Worm (Caenorhabditis elegans): ENCODE measurements around the gene gpa-8.

Gene gpa-8

DNA sequence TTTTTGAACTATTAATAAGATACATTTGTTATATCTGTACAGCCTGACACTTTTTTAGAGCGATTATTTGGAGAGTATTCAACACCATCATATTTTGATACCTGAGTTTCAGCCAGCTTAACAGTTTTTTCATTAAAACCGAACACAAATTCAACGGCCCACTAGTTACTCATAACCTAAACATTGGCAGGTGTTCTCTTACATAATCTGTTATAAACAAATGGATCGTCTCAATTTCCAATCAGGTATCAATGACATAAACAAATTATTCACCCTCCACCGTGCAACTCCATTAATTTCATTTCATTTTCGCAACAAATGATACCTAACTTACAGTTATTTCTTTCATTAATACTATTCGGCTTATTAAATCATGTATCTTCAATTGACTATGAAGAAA lies 29.3 kb downstream of the gpa-8 start, which contains the start of gene cubn-1:
cubn-1 (plus strand) TSS at position 301 of the 400 bp plus-strand sequence.
- TF ChIP-seq nhr-237 (tag; optimal IDR thresholded peaks at IDR 0.05) (no peak), ceh-9 (tag; optimal IDR thresholded peaks at IDR 0.05) (no peak), snpc-4 (tag; optimal IDR thresholded peaks at IDR 0.05) (no peak), jun-1 (tag; optimal IDR thresholded peaks at IDR 0.05) (no peak)

DNA sequence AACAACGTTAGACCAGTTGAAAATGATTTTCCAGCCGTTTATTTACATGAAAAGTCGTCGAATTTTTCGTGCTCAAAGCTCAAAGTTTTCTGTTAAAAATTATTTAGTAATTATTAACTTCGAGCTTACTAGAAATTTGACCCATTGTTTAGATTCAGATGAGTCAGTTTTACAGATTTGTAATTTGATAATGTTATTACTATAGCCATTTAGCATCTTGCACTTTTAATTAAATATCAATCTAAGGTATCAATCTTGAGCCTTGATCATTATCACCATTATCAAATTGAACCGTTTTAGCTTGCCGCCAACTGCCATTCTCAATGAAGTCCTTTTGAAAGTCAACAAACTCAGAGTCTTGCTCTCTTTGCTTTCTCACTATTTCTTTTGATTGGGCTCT lies 30.8 kb downstream of the gpa-8 start, which contains the start of gene ZC116.1:
ZC116.1 (plus strand) TSS at position 301 of the 400 bp plus-strand sequence.
- TF ChIP-seq nhr-67 (tag; optimal IDR thresholded peaks at IDR 0.05) (no peak), elt-1 (tag; optimal IDR thresholded peaks at IDR 0.05) (no peak), R02D3.7 (tag; optimal IDR thresholded peaks at IDR 0.05) (no peak)

DNA sequence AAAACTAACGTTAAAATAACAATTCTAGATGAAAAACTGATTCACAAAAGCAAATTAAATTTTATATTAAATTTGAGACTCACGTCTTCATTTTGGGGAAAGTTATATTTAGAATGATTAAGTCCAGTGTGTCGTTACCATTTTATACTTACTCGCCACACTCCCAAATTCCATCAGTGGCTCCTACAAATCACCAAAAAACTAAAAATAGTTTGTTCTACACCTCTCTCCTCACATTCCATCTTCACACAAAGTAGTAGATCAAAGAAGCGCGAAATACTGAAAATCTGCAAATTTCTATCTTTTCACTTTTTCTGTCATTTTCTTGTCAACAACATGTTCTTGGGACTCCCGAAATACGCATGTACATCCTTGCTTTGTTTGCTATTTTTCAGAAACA lies 31.4 kb downstream of the gpa-8 start, which contains the start of gene ZC116.5:
ZC116.5 (minus strand) TSS at position 101 of the 400 bp plus-strand sequence.
- TF ChIP-seq mml-1 (tag; optimal IDR thresholded peaks at IDR 0.05) = no peak
- TF ChIP-seq nhr-23 (tag; optimal IDR thresholded peaks at IDR 0.05) = no peak
- no peak for TF ChIP-seq tbx-2 (tag; optimal IDR thresholded peaks at IDR 0.05)
- TF ChIP-seq skn-1 (tag; optimal IDR thresholded peaks at IDR 0.05) = no peak
- no peak for TF ChIP-seq nfya-1 (tag; optimal IDR thresholded peaks at IDR 0.05; ENCODE audit: insufficient read depth)
- TF ChIP-seq hmg-11 (tag; optimal IDR thresholded peaks at IDR 0.05) = no peak
- no peak for TF ChIP-seq fkh-10 (GFP tag; optimal IDR thresholded peaks at IDR 0.05)
- TF ChIP-seq zag-1 (tag; optimal IDR thresholded peaks at IDR 0.05) = no peak
- no peak for TF ChIP-seq elt-2 (tag; optimal IDR thresholded peaks at IDR 0.05)
- TF ChIP-seq ceh-9 (tag; optimal IDR thresholded peaks at IDR 0.05) = no peak
- no peak for TF ChIP-seq snpc-4 (tag; optimal IDR thresholded peaks at IDR 0.05)

DNA sequence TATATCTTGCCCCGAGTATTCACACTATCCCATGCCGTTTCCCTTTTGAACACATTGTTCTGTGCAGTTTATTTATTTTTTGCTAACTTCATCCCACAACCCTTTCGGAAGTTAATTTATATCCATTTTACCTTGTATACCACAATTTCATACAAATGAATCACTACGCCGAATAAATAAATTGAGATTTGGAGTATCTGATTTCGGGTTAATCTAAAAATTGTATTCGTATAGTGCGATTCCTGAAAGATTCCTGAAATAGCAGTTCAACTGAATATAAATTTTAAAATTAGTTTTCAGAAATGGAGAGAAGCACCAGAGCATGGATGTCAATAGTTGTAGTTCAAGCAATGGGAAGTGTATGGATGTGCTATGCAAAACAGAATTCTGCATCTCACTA lies 33.2 kb downstream of the gpa-8 start, which contains the start of gene erg-28:
erg-28 (plus strand) TSS at position 301 of the 400 bp plus-strand sequence.
- TF ChIP-seq nhr-237 (tag; optimal IDR thresholded peaks at IDR 0.05) (no peak), fos-1 (tag; optimal IDR thresholded peaks at IDR 0.05) (no peak), ceh-28 (tag; optimal IDR thresholded peaks at IDR 0.05) (no peak), unc-39 (tag; optimal IDR thresholded peaks at IDR 0.05) (no peak), nhr-43 (tag; optimal IDR thresholded peaks at IDR 0.05; ENCODE audit: poor library complexity, severe bottlenecking) (no peak), nfya-1 (tag; optimal IDR thresholded peaks at IDR 0.05; ENCODE audit: insufficient read depth) (no peak), mml-1 (tag; optimal IDR thresholded peaks at IDR 0.05) (no peak), zag-1 (tag; optimal IDR thresholded peaks at IDR 0.05) (no peak), nhr-23 (tag; optimal IDR thresholded peaks at IDR 0.05) (no peak), nhr-77 (tag; optimal IDR thresholded peaks at IDR 0.05) (no peak), ztf-11 (tag; optimal IDR thresholded peaks at IDR 0.05) (no peak), nhr-67 (tag; optimal IDR thresholded peaks at IDR 0.05) (no peak), ZK546.5 (tag; optimal IDR thresholded peaks at IDR 0.05) (no peak)

DNA sequence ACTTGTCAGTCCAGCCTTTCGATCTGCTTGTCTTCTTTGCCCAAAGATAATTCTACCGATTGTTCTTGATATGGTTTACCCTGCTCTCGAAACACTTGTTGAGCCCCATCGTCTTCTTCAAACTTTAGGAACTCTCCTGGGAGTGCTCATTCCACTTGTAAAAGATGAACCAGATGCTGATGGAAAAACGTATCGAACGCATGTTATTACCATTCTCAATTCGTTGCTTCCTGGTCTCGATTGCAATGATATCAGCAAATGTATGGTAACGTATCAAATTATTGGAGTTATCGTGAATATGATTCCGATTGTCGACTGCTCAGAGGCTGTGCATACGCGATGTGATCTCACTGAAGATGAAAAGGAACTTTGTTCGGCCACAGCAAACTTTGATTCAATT lies 38.4 kb downstream of the gpa-8 start:
- TF ChIP-seq unc-62 (GFP tag; optimal IDR thresholded peaks at IDR 0.05) (no peak), jun-1 (tag; optimal IDR thresholded peaks at IDR 0.05) (no peak), nhr-23 (tag; optimal IDR thresholded peaks at IDR 0.05) (no peak), nhr-11 (tag; optimal IDR thresholded peaks at IDR 0.05) (no peak), ceh-82 (tag; optimal IDR thresholded peaks at IDR 0.05) (no peak), ztf-11 (tag; optimal IDR thresholded peaks at IDR 0.05) (no peak), lin-39 (tag; optimal IDR thresholded peaks at IDR 0.05) (no peak), mdl-1 (tag; optimal IDR thresholded peaks at IDR 0.05) (no peak), ceh-16 (tag; optimal IDR thresholded peaks at IDR 0.05) (no peak), tbx-2 (tag; optimal IDR thresholded peaks at IDR 0.05) (no peak), elt-2 (tag; optimal IDR thresholded peaks at IDR 0.05) (no peak), nhr-76 (tag; optimal IDR thresholded peaks at IDR 0.05) (no peak), nhr-237 (tag; optimal IDR thresholded peaks at IDR 0.05) (no peak), hmg-11 (tag; optimal IDR thresholded peaks at IDR 0.05) (no peak), R02D3.7 (tag; optimal IDR thresholded peaks at IDR 0.05) (no peak), ama-1 (optimal IDR thresholded peaks at IDR 0.05) (no peak)

DNA sequence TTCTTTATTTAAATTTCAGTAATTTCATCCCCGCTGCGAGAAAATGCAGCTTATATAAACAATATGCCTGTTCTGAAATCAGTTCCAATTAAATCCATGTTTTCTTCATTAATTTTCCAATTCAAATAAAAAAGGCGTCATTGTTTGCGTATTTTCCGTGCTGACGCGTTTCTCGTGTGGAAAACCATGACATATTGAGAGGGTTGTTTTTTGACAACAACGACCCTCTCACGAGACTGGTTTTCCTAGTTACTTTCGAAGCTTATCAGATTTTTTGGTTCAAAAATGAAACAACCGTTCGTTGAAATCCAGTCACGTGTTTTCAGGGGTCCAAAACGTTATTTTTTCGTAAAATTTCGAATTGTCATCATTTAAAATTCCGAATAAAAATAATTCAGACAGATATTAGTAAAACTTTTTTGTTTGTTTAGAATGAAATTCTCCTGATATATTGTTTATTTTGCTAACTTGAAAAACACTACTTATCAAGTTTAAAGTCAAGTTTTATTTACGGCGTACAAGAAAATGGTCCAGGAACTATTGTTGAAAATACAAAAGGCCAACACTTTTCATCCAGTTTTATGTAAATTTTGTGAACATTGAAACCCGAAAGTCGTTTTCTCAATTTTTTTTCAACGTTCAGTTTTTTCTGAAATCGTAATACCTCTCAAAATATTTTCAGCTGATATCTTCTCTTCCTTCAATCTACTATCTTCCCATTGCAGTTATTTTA lies 40.6 kb downstream of the gpa-8 start, which contains the start of gene C14C10.5:
C14C10.5 (plus strand) TSS at position 683 of the 733 bp plus-strand sequence.
- TF ChIP-seq mml-1 (tag; optimal IDR thresholded peaks at IDR 0.05) = no peak
- peak; percentile 27 for TF ChIP-seq hmg-11 (tag; optimal IDR thresholded peaks at IDR 0.05)
- peak; percentile 55 for TF ChIP-seq pha-4 (tag; optimal IDR thresholded peaks at IDR 0.05)
- TF ChIP-seq elt-2 (tag; optimal IDR thresholded peaks at IDR 0.05) = peak; percentile 16
- TF ChIP-seq skn-1 (tag; optimal IDR thresholded peaks at IDR 0.05) = no peak
- no peak for TF ChIP-seq ceh-9 (tag; optimal IDR thresholded peaks at IDR 0.05)
- no peak for TF ChIP-seq nhr-237 (tag; optimal IDR thresholded peaks at IDR 0.05)

Measured in whole organism, L3 larva.